Worm (Caenorhabditis elegans) whole organism, L4 larva: ENCODE measurements around the gene Y49A10A.2.

ENCODE experiments used
- ceh-62 ChIP-seq: sonication (generic microtip); optimal IDR thresholded peaks from 2 replicates; lab custom pipeline; 2017; ENCODE audit warnings: missing biosample characterization, missing genetic modification characterization
- hif-1 ChIP-seq, 2 experiments: sonication (generic microtip); optimal IDR thresholded peaks; 2 replicates each; lab custom pipeline; 2016 to 2017; ENCODE audit warnings: missing compliant biosample characterization in 2 of 2, missing genetic modification characterization in 2 of 2, missing genetic modification reagents in 2 of 2, missing genotype in 2 of 2, mild to moderate bottlenecking in 1 of 2
- lin-13 ChIP-seq: fragments of 150-350 bp; optimal IDR thresholded peaks from 2 replicates; lab custom pipeline; 2014; ENCODE audit warnings: missing biosample characterization, missing genetic modification reagents, missing genetic modification characterization
- lin-39 ChIP-seq: fragments of 150-350 bp; optimal IDR thresholded peaks from 2 replicates; lab custom pipeline; 2014; ENCODE audit warnings: missing biosample characterization, missing genetic modification reagents, missing genetic modification characterization
- madf-5 ChIP-seq, 2 experiments: fragments of 200-800 bp; sonication (Bioruptor generic); IDR thresholded peaks; 2 replicates each; pipeline ENCODE4 v1.3.6; 2022; ENCODE audit warnings: missing compliant biosample characterization in 2 of 2, missing genetic modification characterization in 2 of 2
- pqm-1 ChIP-seq: sonication (generic microtip); optimal IDR thresholded peaks from 2 replicates; lab custom pipeline; 2017; ENCODE audit warnings: missing biosample characterization, missing genetic modification characterization
- skn-1 ChIP-seq: fragments of 150-350 bp; optimal IDR thresholded peaks from 2 replicates; lab custom pipeline; 2014; ENCODE audit warnings: missing biosample characterization, missing genetic modification characterization

- TF ChIP-seq madf-5 (GFP tag; IDR thresholded peaks at IDR 0.05; lab: Robert Waterston, UW): no peak
- TF ChIP-seq skn-1 (tag; lab: Kevin White, UChicago): no peak
- no peak for TF ChIP-seq lin-39 (tag; lab: Kevin White, UChicago)
- no peak for TF ChIP-seq hif-1 (tag; optimal IDR thresholded peaks at IDR 0.05; lab: Kevin White, UChicago)
- TF ChIP-seq lin-13 (GFP tag; lab: Kevin White, UChicago): no peak
- TF ChIP-seq ceh-62: no peak
- no peak for TF ChIP-seq pqm-1 (tag; lab: Kevin White, UChicago)
Measured at ce11 chrX:10336592-10336991, 35.9 kb downstream of the Y49A10A.2 start.
